Fruit fly (Drosophila melanogaster) whole organism: Measurements from ENCODE around the gene CG7386.

Experiments
- CG8478 ChIP-seq: fragments of >200 bp; optimal IDR thresholded peaks from 2 replicates; lab custom pipeline; 2018; ENCODE audit warnings: inconsistent platforms
- Dll ChIP-seq: fragments of >200 bp; optimal IDR thresholded peaks from 2 replicates; lab custom pipeline; 2017
- EcR ChIP-seq, 2 experiments: fragments of >200 bp; optimal IDR thresholded peaks; 2 replicates each; lab custom pipeline; 2017; ENCODE audit warnings: missing biosample characterization in 2 of 2, missing genetic modification characterization in 2 of 2, missing genetic modification reagents in 2 of 2
- pan ChIP-seq: fragments of >200 bp; optimal IDR thresholded peaks from 2 replicates; lab custom pipeline; 2017
- psq ChIP-seq: fragments of >200 bp; optimal IDR thresholded peaks from 2 replicates; lab custom pipeline; 2017
- usp ChIP-seq: fragments of >200 bp; optimal IDR thresholded peaks from 2 replicates; lab custom pipeline; 2017; ENCODE audit warnings: missing biosample characterization, missing genetic modification characterization, mixed read lengths

Gene CG7386

DNA sequence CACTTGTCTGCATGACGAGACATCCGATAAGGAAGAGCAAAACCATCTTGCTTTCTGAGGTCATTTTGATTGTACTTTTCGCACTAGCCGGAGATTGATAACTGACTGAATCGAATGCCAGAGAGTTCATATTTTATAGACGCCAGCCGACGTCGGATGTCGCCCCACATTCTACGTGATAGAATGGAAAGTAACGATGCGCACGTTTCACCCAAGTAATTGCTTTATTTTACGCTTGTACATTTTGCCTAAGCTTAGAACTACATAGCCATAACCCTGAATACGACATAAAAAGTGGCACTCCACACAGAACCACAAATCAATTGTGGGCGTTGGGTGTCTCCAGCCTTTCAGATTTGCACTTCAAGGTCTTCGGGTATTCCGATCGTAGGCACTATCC lies 42.7 kb downstream of the CG7386 start, which contains the start of gene CG13299:
Gene CG13299 (minus strand): TSS at position 101 of the 400 bp plus-strand sequence.
- TF ChIP-seq usp (GFP tag; lab: Kevin White, UChicago) (no peak), CG8478 (no peak), psq (lab: Kevin White, UChicago) (no peak), Dll (no peak), pan (lab: Kevin White, UChicago) (no peak), EcR (GFP tag; optimal IDR thresholded peaks at IDR 0.05; lab: Kevin White, UChicago) (no peak)

DNA sequence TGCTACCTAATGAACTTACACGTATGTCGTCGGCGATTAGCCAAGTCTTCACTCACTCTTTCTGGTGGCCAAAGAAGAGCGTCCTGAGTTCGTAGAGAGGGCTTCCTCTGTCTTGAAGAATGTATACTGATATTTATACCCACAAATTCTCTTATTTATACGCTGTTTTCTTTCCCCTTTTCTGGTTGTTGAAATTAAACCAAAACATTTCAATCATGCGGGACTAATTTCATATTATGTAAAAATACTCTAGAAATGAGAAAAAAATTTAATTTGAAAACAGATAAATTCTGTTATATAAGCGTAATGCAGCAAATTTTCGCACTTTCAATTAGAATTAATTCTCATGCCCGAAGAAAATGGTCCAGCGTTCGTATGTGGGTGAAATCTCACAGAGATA lies 43.7 kb downstream of the CG7386 start, which contains the start of gene BG642312:
Gene BG642312 (minus strand): TSS at position 101 of the 400 bp plus-strand sequence.
- no peak for TF ChIP-seq psq (lab: Kevin White, UChicago)
- TF ChIP-seq EcR (GFP tag; optimal IDR thresholded peaks at IDR 0.05; lab: Kevin White, UChicago), result no peak
- no peak for TF ChIP-seq CG8478
- TF ChIP-seq usp (GFP tag; lab: Kevin White, UChicago), result no peak
- no peak for TF ChIP-seq pan (lab: Kevin White, UChicago)
- no peak for TF ChIP-seq Dll

DNA sequence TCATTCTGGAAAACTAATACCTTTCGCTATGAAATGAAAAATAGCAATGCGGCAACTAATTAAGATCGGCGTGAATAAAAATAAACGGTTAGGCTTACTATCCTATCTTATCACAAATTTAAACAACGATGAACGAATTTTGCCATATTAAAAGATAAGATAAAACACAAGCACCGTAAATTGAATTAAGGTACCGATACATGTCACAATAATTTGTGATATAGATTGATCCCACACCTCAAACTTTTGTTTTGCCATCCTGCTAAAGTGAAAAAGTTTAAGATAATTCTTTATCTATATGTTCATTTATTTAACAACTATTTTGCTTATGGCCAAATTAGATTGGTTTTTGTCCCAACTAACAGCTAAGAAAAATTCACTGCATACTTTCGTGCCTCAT lies 44.5 kb downstream of the CG7386 start, which contains the start of gene CG42714:
Gene CG42714 (minus strand): TSS at position 22 of the 400 bp plus-strand sequence.
- no peak for TF ChIP-seq EcR (GFP tag; optimal IDR thresholded peaks at IDR 0.05; lab: Kevin White, UChicago)
- no peak for TF ChIP-seq psq (lab: Kevin White, UChicago)
- no peak for TF ChIP-seq usp (GFP tag; lab: Kevin White, UChicago)
- TF ChIP-seq CG8478, result no peak
- no peak for TF ChIP-seq pan (lab: Kevin White, UChicago)
- TF ChIP-seq Dll, result no peak

DNA sequence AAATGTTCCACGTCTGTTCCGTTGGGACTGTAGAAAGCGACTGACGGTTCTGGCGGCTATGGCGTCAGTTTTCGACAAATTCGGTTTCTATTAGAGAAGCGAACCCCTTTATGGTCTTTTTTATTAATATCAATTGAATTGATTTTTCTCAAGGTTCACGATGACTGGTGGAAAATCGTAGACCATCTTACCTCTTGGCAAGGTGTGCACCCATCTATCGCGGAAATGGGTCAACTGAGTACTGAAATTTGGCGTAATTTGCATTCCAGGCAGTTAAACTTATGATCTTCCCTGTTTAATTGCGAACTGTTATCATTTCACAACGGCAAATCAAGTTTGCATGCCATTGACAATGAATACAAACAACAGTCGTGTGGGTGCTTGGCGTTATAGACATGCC lies 50.4 kb downstream of the CG7386 start, which contains the start of gene CG10226:
Gene CG10226 (minus strand): TSS at position 101 of the 400 bp plus-strand sequence.
- TF ChIP-seq Dll (no peak), CG8478 (no peak), pan (lab: Kevin White, UChicago) (no peak), psq (lab: Kevin White, UChicago) (no peak)
